Worm (Caenorhabditis elegans) whole organism, L1 larva: Measurements from ENCODE around the gene set-17.

ENCODE experiments used
- ceh-90 ChIP-seq: sonication (generic microtip); optimal IDR thresholded peaks from 2 replicates; lab custom pipeline; 2016; ENCODE audit warnings: missing genetic modification characterization, missing compliant biosample characterization
- dpl-1 ChIP-seq, 3 experiments: fragments of 150-350 bp in 2 of 3; sonication (generic microtip) in 1 of 3; optimal IDR thresholded peaks; 2 replicates each; lab custom pipeline; 2014 to 2017; ENCODE audit warnings: missing biosample characterization in 3 of 3, missing genetic modification characterization in 3 of 3, missing genetic modification reagents in 3 of 3
- efl-1 ChIP-seq, 4 experiments: fragments of 150-350 bp; optimal IDR thresholded peaks in 3 of 4; peaks in 1 of 4; 1 replicate in 1 of 4; 2 replicates in 3 of 4; lab custom pipeline; 2014; ENCODE audit warnings: missing biosample characterization in 2 of 4, missing genetic modification characterization in 2 of 4, missing genetic modification reagents in 2 of 4
- egl-27 ChIP-seq, 2 experiments: fragments of 150-350 bp in 1 of 2; sonication (generic microtip); optimal IDR thresholded peaks; 3 replicates each; lab custom pipeline; 2017 to 2018; ENCODE audit warnings: missing biosample characterization in 2 of 2, missing genetic modification characterization in 2 of 2, missing genetic modification reagents in 2 of 2
- elt-2 ChIP-seq: sonication (generic microtip); optimal IDR thresholded peaks from 2 replicates; lab custom pipeline; 2016; ENCODE audit warnings: missing genetic modification characterization, mild to moderate bottlenecking, inconsistent platforms, missing compliant biosample characterization, missing genetic modification reagents
- jun-1 ChIP-seq: fragments of 150-350 bp; optimal IDR thresholded peaks from 2 replicates; lab custom pipeline; 2014; ENCODE audit warnings: missing biosample characterization, missing genetic modification reagents, missing genetic modification characterization
- mep-1 ChIP-seq: fragments of 150-350 bp; optimal IDR thresholded peaks from 2 replicates; lab custom pipeline; 2014; ENCODE audit warnings: missing biosample characterization, missing genetic modification characterization
- nhr-28 ChIP-seq: fragments of 150-350 bp; optimal IDR thresholded peaks from 2 replicates; lab custom pipeline; 2014; ENCODE audit warnings: missing biosample characterization, missing genetic modification characterization
- snpc-4 ChIP-seq: fragments of 150-350 bp; optimal IDR thresholded peaks from 2 replicates; lab custom pipeline; 2014; ENCODE audit warnings: missing biosample characterization, missing genetic modification characterization
- unc-130 ChIP-seq: fragments of 150-350 bp; optimal IDR thresholded peaks from 2 replicates; lab custom pipeline; 2017; ENCODE audit warnings: missing biosample characterization, missing genetic modification characterization, inconsistent platforms

ce11 chrII:8898582-8899356, 41.5 kb downstream of the set-17 start:
- no peak for TF ChIP-seq unc-130 (tag; lab: Kevin White, UChicago)
- TF ChIP-seq dpl-1 (GFP tag; optimal IDR thresholded peaks at IDR 0.05; lab: Kevin White, UChicago), result no peak
- no peak for TF ChIP-seq nhr-28 (tag; lab: Kevin White, UChicago)
- no peak for TF ChIP-seq ceh-90 (tag; lab: Kevin White, UChicago)
- TF ChIP-seq elt-2 (tag; lab: Kevin White, UChicago), result no peak
- no peak for TF ChIP-seq mep-1 (tag; lab: Kevin White, UChicago)
- no peak for TF ChIP-seq egl-27 (tag; optimal IDR thresholded peaks at IDR 0.05; lab: Kevin White, UChicago)
- TF ChIP-seq jun-1 (tag; lab: Kevin White, UChicago), result no peak
- TF ChIP-seq efl-1 (optimal IDR thresholded peaks at IDR 0.05; lab: Kevin White, UChicago), result no peak
- TF ChIP-seq efl-1 (GFP tag; optimal IDR thresholded peaks at IDR 0.05 in 1 of 2; lab: Kevin White, UChicago), result no peak
- no peak for TF ChIP-seq snpc-4 (tag; lab: Kevin White, UChicago)
